Fruit fly (Drosophila melanogaster): ENCODE data around the gene nht.

The nht gene

dm6 chr2L:15292139-15292538 lies 26.6 kb downstream of the nht start, which contains the start of gene CG15260:
Gene CG15260 (minus strand): TSS chr2L:15292239.
- TF ChIP-seq zfh1 (GFP tag; IDR thresholded peaks at IDR 0.05) (no peak), chm (GFP tag; IDR thresholded peaks at IDR 0.05) (no peak), fd96Cb (tag; optimal IDR thresholded peaks at IDR 0.05) (no peak), Lpt (GFP tag; optimal IDR thresholded peaks at IDR 0.05) (no peak), CG10959 (GFP tag; IDR thresholded peaks at IDR 0.05) (no peak), en (GFP tag; optimal IDR thresholded peaks at IDR 0.05) (no peak), CG7839 (tag; optimal IDR thresholded peaks at IDR 0.05) (no peak), E2f2 (GFP tag; IDR thresholded peaks at IDR 0.05) (no peak), CG16815 (GFP tag; optimal IDR thresholded peaks at IDR 0.05) (no peak)

- TF ChIP-seq maf-S (GFP tag; optimal IDR thresholded peaks at IDR 0.05), result no peak
These were observed 34.0 kb downstream of the nht start, which contains the start of gene CG15263 for dm6 chr2L:15284700-15285099. Gene CG15263 (plus strand): TSS chr2L:15285000.

dm6 chr2L:15280975-15281374 lies 37.7 kb downstream of the nht start:
- no peak for TF ChIP-seq unpg (GFP tag; optimal IDR thresholded peaks at IDR 0.05)
- TF ChIP-seq ssp (GFP tag; IDR thresholded peaks at IDR 0.05), result no peak
- TF ChIP-seq Oli (tag; optimal IDR thresholded peaks at IDR 0.05), result no peak
- TF ChIP-seq ind (GFP tag; optimal IDR thresholded peaks at IDR 0.05), result no peak
- no peak for TF ChIP-seq phol (tag; optimal IDR thresholded peaks at IDR 0.05)

- TF ChIP-seq Fer1 (GFP tag; optimal IDR thresholded peaks at IDR 0.05) (no peak), CG12299 (tag; optimal IDR thresholded peaks at IDR 0.05) (no peak), bigmax (GFP tag; optimal IDR thresholded peaks at IDR 0.05) (no peak), Nf-YB (GFP tag; optimal IDR thresholded peaks at IDR 0.05) (no peak), Hmr (GFP tag; optimal IDR thresholded peaks at IDR 0.05) (no peak), CHES-1-like (GFP tag; optimal IDR thresholded peaks at IDR 0.05) (no peak), CG2889 (GFP tag; IDR thresholded peaks at IDR 0.05) (no peak), CG9797 (GFP tag; optimal IDR thresholded peaks at IDR 0.05) (no peak), Sox100B (GFP tag; optimal IDR thresholded peaks at IDR 0.05) (no peak), CG15479 (GFP tag; optimal IDR thresholded peaks at IDR 0.05) (no peak), bsh (GFP tag; optimal IDR thresholded peaks at IDR 0.05) (peak in 1 of 2 experiments; percentile 46), Nf-YC (tag; optimal IDR thresholded peaks at IDR 0.05) (no peak), CG4404 (GFP tag; IDR thresholded peaks at IDR 0.05) (peak; percentile 46; the same call in 1 of the 2 replicates), wek (GFP tag; optimal IDR thresholded peaks at IDR 0.05) (no peak), kay (GFP tag; optimal IDR thresholded peaks at IDR 0.05) (no peak), CG2129 (GFP tag; IDR thresholded peaks at IDR 0.05; ENCODE audit: partially characterized antibody) (no peak), Scr (GFP tag; IDR thresholded peaks at IDR 0.05; ENCODE audit: partially characterized antibody) (no peak), CG12071 (GFP tag; optimal IDR thresholded peaks at IDR 0.05) (no peak), CG9876 (GFP tag; optimal IDR thresholded peaks at IDR 0.05) (no peak), Hr3 (GFP tag; optimal IDR thresholded peaks at IDR 0.05) (no peak), lbe (GFP tag; optimal IDR thresholded peaks at IDR 0.05) (peak; percentile 20), luna (GFP tag; optimal IDR thresholded peaks at IDR 0.05) (no peak), zen (tag; optimal IDR thresholded peaks at IDR 0.05) (peak; percentile 14), tna (GFP tag; IDR thresholded peaks at IDR 0.05; ENCODE audit: partially characterized antibody) (no peak), lmd (GFP tag; IDR thresholded peaks at IDR 0.05) (no peak), Mad (GFP tag; optimal IDR thresholded peaks at IDR 0.05) (no peak), CG33557 (GFP tag; optimal IDR thresholded peaks at IDR 0.05) (no peak), HLH4C (GFP tag; IDR thresholded peaks at IDR 0.05; ENCODE audit: partially characterized antibody) (no peak), CG1529 (GFP tag; optimal IDR thresholded peaks at IDR 0.05) (no peak), Ssrp (tag; optimal IDR thresholded peaks at IDR 0.05) (no peak), cas (GFP tag; IDR thresholded peaks at IDR 0.05) (no peak), CG4328 (GFP tag; optimal IDR thresholded peaks at IDR 0.05) (no peak)
These were observed 42.9 kb downstream of the nht start for dm6 chr2L:15275794-15276193.

Data from whole organism, embryonic.